Worm (Caenorhabditis elegans): ENCODE results near the gene C55C3.73.

DNA sequence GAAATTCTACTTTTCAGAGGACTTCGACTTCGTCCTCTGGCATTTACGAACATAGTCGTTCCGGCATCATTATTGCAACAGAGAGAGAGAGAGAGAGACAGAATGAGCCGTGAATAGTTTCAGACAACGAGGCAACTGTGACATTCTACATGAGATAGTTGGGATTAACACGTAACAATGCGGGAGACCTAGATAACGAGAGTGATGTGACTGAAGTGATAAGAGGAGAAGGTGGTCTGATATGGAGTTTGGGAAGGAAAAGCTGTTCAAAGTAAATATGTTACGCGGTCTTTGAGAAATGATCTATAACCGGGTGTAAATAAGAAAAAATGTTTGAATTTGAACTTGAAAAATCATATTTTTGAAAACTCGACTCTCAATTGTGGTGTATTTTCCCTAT, 43.8 kb downstream of the C55C3.73 start:
- TF ChIP-seq ztf-11 (tag; optimal IDR thresholded peaks at IDR 0.05), result no peak
- no peak for TF ChIP-seq Y55F3AM.14 (GFP tag; optimal IDR thresholded peaks at IDR 0.05)
- TF ChIP-seq lsy-2 (tag; optimal IDR thresholded peaks at IDR 0.05), result no peak
- TF ChIP-seq ama-1 (optimal IDR thresholded peaks at IDR 0.05), result no peak
- TF ChIP-seq lin-13 (GFP tag; optimal IDR thresholded peaks at IDR 0.05), result no peak
- no peak for TF ChIP-seq egl-27 (tag; optimal IDR thresholded peaks at IDR 0.05)
- no peak for TF ChIP-seq nhr-77 (tag; optimal IDR thresholded peaks at IDR 0.05)
- no peak for TF ChIP-seq zag-1 (tag; optimal IDR thresholded peaks at IDR 0.05)
- TF ChIP-seq nhr-237 (tag; optimal IDR thresholded peaks at IDR 0.05), result no peak
- TF ChIP-seq elt-3 (tag; optimal IDR thresholded peaks at IDR 0.05), result no peak

Measured in whole organism, L2 larva.